Worm (Caenorhabditis elegans) whole organism, late embryonic: ENCODE measurements around the gene C45B11.5.

Experiments
- ama-1 ChIP-seq: fragments of 150-350 bp; optimal IDR thresholded peaks from 2 replicates; lab custom pipeline; 2014
- ceh-14 ChIP-seq: sonication (generic microtip); optimal IDR thresholded peaks from 2 replicates; lab custom pipeline; 2016; ENCODE audit warnings: missing genotype, missing genetic modification characterization, missing compliant biosample characterization
- fkh-10 ChIP-seq: fragments of 150-350 bp; optimal IDR thresholded peaks from 2 replicates; lab custom pipeline; 2014; ENCODE audit warnings: missing biosample characterization, missing genetic modification reagents, missing genetic modification characterization
- gmeb-2 ChIP-seq: sonication (generic microtip); optimal IDR thresholded peaks from 2 replicates; lab custom pipeline; 2016; ENCODE audit warnings: missing genetic modification characterization, inconsistent platforms, missing compliant biosample characterization
- pat-9 ChIP-seq: fragments of 200-800 bp; sonication (Bioruptor generic); optimal IDR thresholded peaks from 2 replicates; lab custom pipeline; 2018; ENCODE audit warnings: mild to moderate bottlenecking, missing genetic modification characterization, moderate library complexity, missing compliant biosample characterization
- pax-1 ChIP-seq: fragments of 150-350 bp; optimal IDR thresholded peaks from 2 replicates; lab custom pipeline; 2014; ENCODE audit warnings: missing biosample characterization, missing genetic modification characterization
- pqm-1 ChIP-seq: sonication (generic microtip); optimal IDR thresholded peaks from 2 replicates; lab custom pipeline; 2016; ENCODE audit warnings: missing genetic modification characterization, missing compliant biosample characterization

DNA sequence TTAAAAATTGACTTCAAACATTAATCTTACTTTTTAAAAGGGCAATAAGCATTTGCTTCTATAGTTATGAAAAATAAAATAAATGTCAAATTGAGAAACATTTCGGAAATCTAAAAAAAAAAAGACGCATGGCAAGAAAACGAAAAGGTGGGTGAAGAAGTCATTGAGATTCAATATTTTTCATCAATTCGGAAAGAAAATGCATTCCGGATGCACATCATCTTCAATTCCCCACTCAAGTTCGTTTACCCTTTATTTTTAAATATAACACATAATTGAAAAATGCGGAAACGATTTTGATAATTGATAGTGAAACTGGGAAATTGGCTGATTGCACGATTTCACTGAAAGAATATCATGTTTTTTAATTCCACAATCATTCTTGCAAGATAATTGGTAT, 39.2 kb upstream of the C45B11.5 start, which contains the start of gene F53B7.4:
- no peak for TF ChIP-seq ama-1 (lab: Kevin White, UChicago)
- no peak for TF ChIP-seq pax-1 (tag; lab: Kevin White, UChicago)
- no peak for TF ChIP-seq gmeb-2
- no peak for TF ChIP-seq fkh-10 (GFP tag; lab: Kevin White, UChicago)
- TF ChIP-seq pat-9 (tag; lab: Kevin White, UChicago) = no peak
- no peak for TF ChIP-seq pqm-1 (tag; lab: Kevin White, UChicago)
- TF ChIP-seq ceh-14 (tag; lab: Kevin White, UChicago) = no peak
